Worm (Caenorhabditis elegans): ENCODE results near the gene R13D11.10.

DNA sequence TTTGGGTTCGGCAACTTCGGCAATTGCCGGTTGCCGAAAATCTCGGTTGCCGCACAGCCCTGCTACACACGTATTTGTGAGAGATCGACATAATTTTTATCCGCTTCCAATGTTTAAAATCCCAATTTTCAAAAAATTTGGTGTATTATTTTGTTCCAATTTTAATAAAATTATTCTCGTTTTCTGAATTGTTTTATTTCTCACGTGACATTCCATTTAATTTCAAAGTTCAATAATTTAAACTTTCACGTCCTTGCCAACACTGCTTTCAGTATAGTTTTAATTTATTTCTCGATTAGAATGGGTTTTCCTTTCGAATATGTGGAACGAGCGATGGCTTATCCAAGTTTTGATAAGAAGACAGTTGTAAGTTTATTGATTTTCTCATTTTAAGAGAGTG is 43.5 kb upstream of the R13D11.10 start, which contains the start of gene K09C6.2:
- TF ChIP-seq snpc-4 (tag; optimal IDR thresholded peaks at IDR 0.05) (no peak), ztf-11 (tag; optimal IDR thresholded peaks at IDR 0.05) (no peak), nhr-12 (tag; optimal IDR thresholded peaks at IDR 0.05) (no peak), lin-13 (tag; optimal IDR thresholded peaks at IDR 0.05) (no peak), ceh-39 (tag; optimal IDR thresholded peaks at IDR 0.05) (no peak), blmp-1 (tag; optimal IDR thresholded peaks at IDR 0.05) (no peak)

Measured in whole organism, mixed stage, embryonic.